Fruit fly (Drosophila melanogaster): ENCODE data around the gene wls.

Gene wls

dm6 chr3L:11169299-11170181 is at the start of gene wls, which contains the start of gene Adck5:
TSS of gene wls (minus strand) at chr3L:11169625.
TSS of gene Adck5 (plus strand) at chr3L:11169817.
- TF ChIP-seq CTCF (optimal IDR thresholded peaks at IDR 0.05), result no peak
- no peak for TF ChIP-seq CG8478 (optimal IDR thresholded peaks at IDR 0.05)

DNA sequence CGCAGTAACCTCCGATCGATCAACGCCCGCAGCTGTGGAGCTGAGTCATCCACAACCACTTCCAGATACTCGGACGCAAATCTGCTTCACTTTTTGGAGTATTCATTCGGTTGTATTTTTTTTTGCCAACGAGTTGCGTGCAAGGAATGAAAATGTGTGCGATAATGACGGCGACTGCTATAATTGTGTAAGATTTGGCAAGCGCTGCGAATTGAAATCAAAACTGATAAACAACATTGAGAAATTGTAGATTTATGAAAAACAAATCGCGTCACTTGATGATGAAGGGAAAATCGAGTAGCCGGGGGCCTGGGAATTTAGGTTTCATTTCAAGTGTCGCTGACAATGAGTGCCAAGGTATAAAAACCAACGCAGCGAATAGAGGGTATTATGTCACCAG is 49.5 kb upstream of the wls start:
- TF ChIP-seq CG8478 (optimal IDR thresholded peaks at IDR 0.05) (no peak), CTCF (optimal IDR thresholded peaks at IDR 0.05) (no peak)

dm6 chr3L:11217893-11218292 is 48.5 kb upstream of the wls start:
- TF ChIP-seq CTCF (optimal IDR thresholded peaks at IDR 0.05) (no peak), CG8478 (optimal IDR thresholded peaks at IDR 0.05) (no peak)

DNA sequence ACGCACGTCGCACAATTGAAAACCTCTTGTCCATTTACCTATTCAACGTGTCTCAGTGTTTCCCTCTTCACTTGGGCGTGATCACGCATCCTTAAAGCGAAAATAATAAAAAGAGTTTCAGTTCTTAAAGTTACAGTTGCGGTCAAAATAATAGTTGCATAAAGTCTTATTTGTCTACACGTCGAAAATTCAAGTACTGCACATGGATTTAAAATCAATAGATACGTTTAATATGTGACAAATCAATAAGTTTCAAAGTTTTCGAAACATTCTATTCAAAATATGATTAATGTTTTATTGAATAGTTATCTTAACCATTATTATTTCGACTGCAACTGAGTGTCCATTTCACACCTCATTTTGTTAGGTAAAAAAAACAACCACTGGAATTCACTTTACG is 46.8 kb upstream of the wls start:
- TF ChIP-seq CTCF (optimal IDR thresholded peaks at IDR 0.05) (no peak), CG8478 (optimal IDR thresholded peaks at IDR 0.05) (no peak)

DNA sequence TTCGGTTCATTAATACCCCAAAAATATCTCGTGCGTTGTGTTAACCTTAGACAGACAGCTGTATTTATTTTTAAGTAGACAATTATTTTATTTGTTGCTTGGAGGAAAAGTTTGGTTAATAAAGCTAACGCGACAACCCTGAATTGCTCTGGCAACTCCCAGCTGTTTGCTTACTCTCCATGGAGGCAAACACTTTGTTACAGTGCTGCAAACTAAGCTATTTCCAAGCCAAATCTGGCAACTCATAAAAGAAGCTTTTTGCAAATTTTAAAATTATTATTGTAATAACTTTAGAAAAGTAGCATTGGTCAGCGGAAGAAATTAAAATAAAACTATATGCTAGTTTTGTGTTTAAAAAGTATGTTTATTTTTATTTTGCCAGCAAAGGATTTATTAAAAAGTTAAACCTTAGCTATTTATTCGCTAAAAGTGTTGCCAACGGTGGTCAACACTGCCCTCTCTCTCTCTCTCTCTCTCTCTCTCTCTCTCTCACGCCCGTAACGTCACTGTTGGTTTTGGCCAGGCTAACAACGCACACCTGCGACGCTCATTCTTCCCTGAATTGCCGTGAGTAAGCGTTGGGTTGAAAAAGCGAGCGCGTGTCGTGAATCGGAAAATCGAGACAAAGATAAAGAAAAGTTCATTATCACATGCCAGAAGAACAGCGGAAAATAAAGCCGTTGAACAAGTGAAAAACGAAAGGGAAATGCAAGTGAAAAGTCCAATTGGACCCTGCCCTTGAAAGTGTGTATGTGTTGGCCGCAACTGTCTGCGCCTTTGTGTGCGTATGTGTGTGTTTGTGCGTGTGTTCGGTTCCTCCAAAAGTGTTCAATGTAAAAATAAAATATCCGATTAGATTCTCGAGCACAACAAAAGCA is 46.1 kb upstream of the wls start:
- no peak for TF ChIP-seq CTCF (optimal IDR thresholded peaks at IDR 0.05)
- TF ChIP-seq CG8478 (optimal IDR thresholded peaks at IDR 0.05), result no peak

DNA sequence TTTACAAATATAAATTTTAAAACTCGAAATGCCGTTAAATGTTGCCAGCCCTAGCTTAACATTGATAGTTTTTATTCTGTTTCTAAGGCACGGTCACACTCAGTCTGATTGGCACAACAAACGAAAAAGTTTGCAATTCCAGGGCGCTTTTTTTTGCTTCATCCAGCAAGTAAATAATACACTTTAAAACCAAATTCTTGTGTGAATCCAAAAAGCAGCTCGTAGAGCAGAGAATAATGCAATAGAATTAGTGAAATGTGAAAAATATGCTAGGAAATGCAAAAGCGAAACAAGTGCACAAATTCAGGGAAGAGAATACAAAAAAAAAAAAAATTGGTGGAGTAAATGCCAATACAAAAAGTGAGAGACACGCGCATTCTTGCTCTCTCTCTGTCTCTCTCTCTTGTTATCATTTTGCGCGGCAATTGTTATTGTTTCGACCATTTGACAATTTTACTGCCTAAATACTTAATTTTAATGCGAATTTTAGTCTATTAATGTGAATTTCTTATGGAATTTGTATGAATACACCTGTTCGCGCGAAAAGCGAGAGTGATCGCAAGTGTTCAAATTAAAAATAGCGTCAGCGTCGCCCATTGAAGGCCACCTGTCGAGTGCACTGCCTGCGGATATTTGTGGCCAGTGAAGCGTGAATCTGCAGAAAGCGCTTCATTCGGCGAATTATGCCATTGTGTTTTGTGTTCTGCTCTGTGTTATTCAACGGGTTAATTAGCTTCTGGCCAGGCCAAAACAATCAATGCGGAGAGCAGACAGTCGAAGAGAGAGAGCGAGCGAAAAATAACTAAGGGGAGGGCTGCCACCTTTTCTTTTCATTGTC is 45.2 kb upstream of the wls start, which contains the start of gene CG42671:
TSS of gene CG42671 (plus strand) at position 100 of the 838 bp plus-strand sequence.
- TF ChIP-seq CG8478 (optimal IDR thresholded peaks at IDR 0.05) (no peak), CTCF (optimal IDR thresholded peaks at IDR 0.05) (no peak)

dm6 chr3L:11213643-11214042 is 44.2 kb upstream of the wls start:
- TF ChIP-seq CTCF (optimal IDR thresholded peaks at IDR 0.05) (no peak), CG8478 (optimal IDR thresholded peaks at IDR 0.05) (no peak)

DNA sequence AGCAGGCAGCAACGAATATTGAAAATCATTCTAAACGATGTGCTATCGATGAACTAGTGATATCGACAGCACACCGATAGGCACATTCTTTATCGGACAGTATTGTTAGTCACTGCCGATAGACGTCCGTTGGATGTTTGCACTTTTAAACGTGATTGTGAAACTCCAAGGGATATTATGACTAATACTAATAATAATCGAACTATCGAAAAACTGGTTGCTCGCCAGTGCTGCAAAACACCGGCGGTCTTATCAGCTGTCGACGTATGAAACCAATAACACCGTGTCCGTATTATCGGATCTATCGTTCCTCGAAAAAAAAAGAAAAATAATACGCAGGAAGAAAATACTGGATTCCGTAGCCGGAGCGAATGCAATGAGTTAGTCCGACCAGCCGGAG is 41.1 kb upstream of the wls start, which contains the start of the genes Ube3a and CG7600:
TSS of gene Ube3a (minus strand) at position 67 of the 400 bp plus-strand sequence.
TSS of gene CG7600 (plus strand) at position 270 of the 400 bp plus-strand sequence.
- TF ChIP-seq CG8478 (optimal IDR thresholded peaks at IDR 0.05), result no peak
- TF ChIP-seq CTCF (optimal IDR thresholded peaks at IDR 0.05), result peak in 1 of 2 experiments; percentile 54

DNA sequence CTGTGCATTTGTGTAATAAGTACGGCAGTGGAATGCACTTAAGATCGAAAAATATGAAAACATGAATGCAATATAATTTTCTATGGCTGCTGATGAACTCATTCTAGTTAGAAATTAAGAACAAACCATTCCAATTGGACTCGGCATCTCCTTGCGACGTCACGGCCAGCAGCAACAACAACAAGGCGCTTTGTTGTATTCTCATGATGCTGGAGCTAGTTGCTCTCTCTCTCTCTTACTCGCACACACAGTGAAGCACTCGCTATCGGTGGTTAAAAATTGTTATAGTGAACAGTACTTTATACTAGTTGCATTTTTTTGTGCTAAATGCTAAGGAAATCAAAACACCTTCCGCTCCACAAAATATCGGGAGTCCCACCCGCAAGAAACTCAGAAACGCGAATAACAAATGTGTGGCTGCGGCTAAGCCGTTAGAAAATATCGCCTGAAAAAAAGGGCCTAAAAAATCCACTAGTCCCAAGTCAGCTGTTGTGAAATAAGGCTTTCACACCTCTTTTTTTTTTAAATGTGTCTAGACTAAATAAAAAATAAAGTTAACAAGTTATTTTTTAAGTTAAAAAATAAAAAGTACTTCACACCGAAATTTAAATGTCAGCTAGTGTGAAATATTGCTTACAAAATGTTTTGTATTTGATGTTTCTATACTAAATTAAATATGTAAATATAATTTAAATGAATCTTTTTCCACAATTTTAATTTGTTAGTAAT is 36.3 kb upstream of the wls start, which contains the start of gene Plod:
TSS of gene Plod (minus strand) at position 409 of the 729 bp plus-strand sequence.
- TF ChIP-seq CG8478 (optimal IDR thresholded peaks at IDR 0.05) (no peak), CTCF (optimal IDR thresholded peaks at IDR 0.05) (peak in 1 of 2 experiments; percentile 28)

DNA sequence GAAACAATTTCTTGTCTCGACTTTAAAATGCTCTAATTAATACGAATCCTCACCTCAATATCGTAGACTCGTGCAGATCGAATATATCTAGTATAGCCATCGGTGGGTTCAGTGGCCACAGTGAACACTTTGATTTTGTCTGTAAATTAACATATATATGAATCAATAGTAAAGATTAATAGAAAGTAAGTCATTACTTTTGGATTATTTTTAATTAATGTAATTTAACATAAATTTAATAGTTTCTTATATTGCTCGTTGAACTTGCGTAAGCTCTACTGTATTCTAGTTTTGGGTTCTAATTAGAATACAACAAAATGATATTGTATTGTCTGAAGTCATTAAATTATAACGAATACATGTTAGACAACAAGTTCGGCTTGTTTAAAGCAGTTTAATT is 35.4 kb upstream of the wls start:
- no peak for TF ChIP-seq CG8478 (optimal IDR thresholded peaks at IDR 0.05)
- no peak for TF ChIP-seq CTCF (optimal IDR thresholded peaks at IDR 0.05)

- TF ChIP-seq CTCF (optimal IDR thresholded peaks at IDR 0.05), result no peak
- no peak for TF ChIP-seq CG8478 (optimal IDR thresholded peaks at IDR 0.05)
These were observed 34.5 kb upstream of the wls start for dm6 chr3L:11203820-11204449.

DNA sequence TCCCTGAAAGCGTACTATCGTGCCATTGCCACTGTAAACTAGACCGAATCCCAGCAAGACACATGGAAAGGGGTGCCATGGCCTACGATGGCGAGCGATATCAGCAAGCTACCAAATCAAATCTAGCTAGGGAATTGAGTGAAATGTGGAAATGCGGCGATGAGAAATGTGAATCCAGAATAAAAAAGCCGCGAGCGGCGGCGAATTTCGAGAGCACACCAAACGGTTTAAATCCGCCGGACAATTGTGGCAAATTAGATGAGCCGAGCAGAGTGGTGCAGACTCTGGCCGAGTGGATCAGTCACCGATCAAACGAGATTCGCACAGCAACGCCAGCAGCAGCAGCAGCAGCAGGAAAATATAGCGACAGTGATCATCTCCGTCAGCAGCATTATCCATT is 31.6 kb upstream of the wls start, which contains the start of gene nkt:
TSS of gene nkt (plus strand) at position 301 of the 400 bp plus-strand sequence.
- no peak for TF ChIP-seq CTCF (optimal IDR thresholded peaks at IDR 0.05)

- TF ChIP-seq CTCF (optimal IDR thresholded peaks at IDR 0.05) (no peak), CG8478 (optimal IDR thresholded peaks at IDR 0.05) (no peak)
These were observed 29.9 kb upstream of the wls start, which contains the start of gene CG7607 for dm6 chr3L:11199320-11199719. TSS of gene CG7607 (plus strand) at chr3L:11199620.
